Worm (Caenorhabditis elegans): ENCODE results near the gene C45E5.1.

DNA sequence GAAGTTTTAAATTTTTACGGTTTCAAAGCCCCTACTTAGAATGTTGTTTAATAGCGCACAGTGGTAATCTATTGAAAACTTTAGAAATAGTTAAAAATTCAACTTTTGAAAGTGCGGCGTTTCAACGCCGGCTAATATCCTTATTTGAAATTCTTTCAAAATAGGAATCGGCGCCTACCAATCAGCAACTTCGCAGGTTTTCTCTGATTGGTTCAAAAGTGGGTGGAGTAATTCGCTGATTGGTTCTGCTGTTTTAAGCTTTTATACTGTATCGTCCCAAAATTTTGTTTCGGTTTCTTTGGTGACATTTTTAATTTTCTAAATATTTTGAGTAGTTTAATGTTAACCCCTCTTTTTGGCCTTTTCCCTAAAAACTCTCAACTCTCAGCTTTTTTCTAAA is 7.8 kb downstream of the C45E5.1 start:
- no peak for TF ChIP-seq med-1 (GFP tag; optimal IDR thresholded peaks at IDR 0.05; ENCODE audit: insufficient read depth)
- no peak for TF ChIP-seq ref-1 (GFP tag; conservative IDR thresholded peaks at IDR 0.05)
